Fruit fly (Drosophila melanogaster) Kc167 (cell line): ENCODE data around the gene Cpr65Au.

Experiments
- Myc ChIP-seq: fragments of >200 bp; optimal IDR thresholded peaks from 2 replicates; lab custom pipeline; 2017; ENCODE audit warnings: missing external identifiers
- Sin3A ChIP-seq: fragments of >200 bp; optimal IDR thresholded peaks from 2 replicates; lab custom pipeline; 2018; ENCODE audit warnings: missing external identifiers
- h ChIP-seq: fragments of >200 bp; optimal IDR thresholded peaks from 3 replicates; lab custom pipeline; 2018; ENCODE audit warnings: missing external identifiers
- insv ChIP-seq: fragments of >200 bp; optimal IDR thresholded peaks from 3 replicates; lab custom pipeline; 2018; ENCODE audit warnings: missing external identifiers
- psq ChIP-seq: fragments of >200 bp; optimal IDR thresholded peaks from 2 replicates; lab custom pipeline; 2017; ENCODE audit warnings: missing external identifiers
- ttk ChIP-seq: sonication (Bioruptor generic); optimal IDR thresholded peaks from 2 replicates; lab custom pipeline; 2017; ENCODE audit warnings: missing external identifiers

Gene Cpr65Au

DNA sequence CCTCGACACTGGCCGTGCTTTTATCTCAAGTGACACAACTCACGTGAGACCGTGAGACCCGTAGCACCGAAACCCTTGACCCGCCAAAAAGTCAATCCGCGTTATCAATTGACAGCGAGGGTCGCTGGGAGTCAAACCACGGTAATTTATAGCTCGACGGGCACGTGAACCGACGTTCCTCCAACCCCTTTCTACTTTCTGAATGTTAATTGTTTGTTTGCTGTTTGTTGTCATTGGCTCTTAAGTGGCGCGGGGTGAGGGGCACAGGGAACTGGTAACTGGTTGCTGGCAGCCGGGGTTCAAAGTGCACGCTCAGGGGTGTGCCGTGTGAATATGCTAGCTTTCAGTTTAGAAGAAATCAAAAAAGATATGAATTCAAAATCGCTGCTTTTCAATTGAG is 25.2 kb downstream of the Cpr65Au start:
- TF ChIP-seq Sin3A (lab: Kevin White, UChicago): no peak
- no peak for TF ChIP-seq psq
- no peak for TF ChIP-seq h (lab: Kevin White, UChicago)
- TF ChIP-seq insv (lab: Kevin White, UChicago): no peak
- TF ChIP-seq Myc (lab: Kevin White, UChicago): no peak
- no peak for TF ChIP-seq ttk (lab: Kevin White, UChicago)

DNA sequence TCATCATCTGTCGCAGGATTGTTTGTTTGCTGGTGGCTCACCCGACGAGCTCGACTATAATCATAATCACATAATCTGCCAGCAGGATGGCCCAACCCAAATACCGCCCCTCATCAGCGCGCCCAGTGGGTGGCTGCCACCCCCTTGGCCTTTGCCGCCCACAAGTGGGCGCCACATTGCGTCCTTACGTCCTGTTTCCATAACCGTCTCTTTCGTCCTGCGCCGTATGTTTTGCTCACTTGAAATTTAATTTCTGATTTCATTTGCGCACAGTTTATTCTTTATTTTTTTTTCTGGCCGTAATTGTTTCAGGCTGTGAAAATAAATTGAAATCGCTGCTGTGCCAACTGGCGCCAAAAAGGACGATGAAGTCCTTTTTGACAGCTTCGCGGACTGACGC is 26.5 kb downstream of the Cpr65Au start:
- TF ChIP-seq psq (no peak), insv (lab: Kevin White, UChicago) (no peak), Sin3A (lab: Kevin White, UChicago) (no peak), ttk (lab: Kevin White, UChicago) (no peak), h (lab: Kevin White, UChicago) (no peak), Myc (lab: Kevin White, UChicago) (no peak)

DNA sequence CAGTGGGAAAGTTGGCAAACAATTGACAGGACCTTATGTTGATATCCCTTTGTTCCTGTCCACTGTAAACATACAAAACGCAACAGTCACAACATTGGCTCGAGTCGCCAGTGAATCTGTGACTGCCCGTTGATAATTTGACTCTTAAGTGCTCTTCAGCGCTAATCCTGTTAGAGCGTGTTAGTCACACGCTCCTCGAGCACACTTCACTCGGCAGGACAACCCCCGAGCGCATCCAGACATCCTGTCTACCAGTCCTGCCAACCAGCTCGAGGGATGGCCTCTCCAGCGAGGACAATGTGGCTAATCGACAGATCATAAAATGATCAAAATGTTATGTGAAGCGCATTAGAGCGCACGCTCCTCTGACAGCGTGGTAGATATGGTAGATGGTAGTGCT is 27.4 kb downstream of the Cpr65Au start:
- TF ChIP-seq h (lab: Kevin White, UChicago) (no peak), psq (no peak), ttk (lab: Kevin White, UChicago) (no peak), Myc (lab: Kevin White, UChicago) (no peak), insv (lab: Kevin White, UChicago) (no peak), Sin3A (lab: Kevin White, UChicago) (no peak)

DNA sequence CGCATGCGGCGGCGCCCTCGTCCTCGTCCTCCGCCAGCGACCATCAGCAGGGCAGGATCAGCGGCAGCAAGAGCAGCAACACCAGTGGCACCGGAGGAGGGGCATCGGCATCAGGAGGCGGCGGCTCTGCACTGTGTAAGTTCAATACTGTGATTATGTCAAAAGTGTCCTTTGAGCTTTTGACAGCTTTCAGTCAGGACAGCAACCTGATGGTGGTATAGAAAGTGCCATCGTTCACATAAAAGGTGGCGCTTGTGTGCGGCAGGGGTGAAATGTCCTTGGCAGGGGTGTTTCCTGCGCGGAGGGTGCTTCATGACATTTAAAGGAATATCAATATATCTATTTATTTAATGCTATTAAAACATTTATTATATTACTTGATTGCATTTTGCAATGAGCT is 28.3 kb downstream of the Cpr65Au start:
- TF ChIP-seq h (lab: Kevin White, UChicago): no peak
- no peak for TF ChIP-seq insv (lab: Kevin White, UChicago)
- no peak for TF ChIP-seq Sin3A (lab: Kevin White, UChicago)
- TF ChIP-seq Myc (lab: Kevin White, UChicago): no peak
- TF ChIP-seq psq: no peak
- TF ChIP-seq ttk (lab: Kevin White, UChicago): no peak

DNA sequence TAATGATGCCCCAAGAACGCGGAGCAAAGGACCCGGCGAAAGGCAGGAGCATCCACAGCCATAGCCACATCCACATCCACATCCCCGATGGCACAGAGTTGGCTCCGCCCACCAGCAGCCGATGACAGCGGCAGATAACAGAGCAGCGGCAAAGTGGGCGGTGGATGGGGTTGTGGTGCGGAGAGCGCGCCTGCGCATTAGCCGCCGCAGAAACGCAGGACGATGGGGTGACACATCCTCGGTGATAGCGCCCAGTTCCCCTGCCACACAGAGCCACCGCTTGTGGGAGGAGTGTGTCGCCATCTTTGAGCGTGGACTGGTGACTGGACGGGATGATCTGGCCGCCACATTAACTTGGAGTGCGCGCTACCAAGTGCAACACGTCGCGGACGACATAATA is 34.6 kb downstream of the Cpr65Au start, which contains the start of gene Ets65A:
Gene Ets65A, plus strand, starts transcription at position 348 of the 400 bp plus-strand sequence.
- TF ChIP-seq psq (no peak), insv (lab: Kevin White, UChicago) (no peak), h (lab: Kevin White, UChicago) (no peak)

DNA sequence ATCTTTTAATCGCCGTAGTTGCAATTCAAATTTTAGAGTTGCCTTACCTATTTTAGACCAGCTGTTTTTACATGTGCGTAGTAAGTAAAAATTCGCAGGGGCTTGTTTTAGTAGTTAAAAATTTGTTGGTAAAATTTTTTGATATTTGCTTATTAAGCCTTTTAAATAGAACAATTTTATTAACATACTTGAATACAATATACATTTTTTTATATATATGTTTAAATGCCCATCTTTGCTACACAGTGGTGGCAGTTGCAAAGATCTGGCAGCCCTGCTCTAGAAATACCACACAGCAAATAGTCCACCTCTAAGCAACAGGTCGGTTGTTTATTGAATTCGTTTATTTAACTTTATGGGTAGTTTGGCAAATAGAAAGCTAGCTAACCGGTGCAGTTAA is 37.2 kb downstream of the Cpr65Au start, which contains the start of the genes CG10467 and loj:
Gene CG10467, minus strand, starts transcription at position 51 of the 400 bp plus-strand sequence.
Gene loj, plus strand, starts transcription at position 291 of the 400 bp plus-strand sequence.
- TF ChIP-seq h (lab: Kevin White, UChicago): no peak
- no peak for TF ChIP-seq Sin3A (lab: Kevin White, UChicago)
- TF ChIP-seq ttk (lab: Kevin White, UChicago): no peak

DNA sequence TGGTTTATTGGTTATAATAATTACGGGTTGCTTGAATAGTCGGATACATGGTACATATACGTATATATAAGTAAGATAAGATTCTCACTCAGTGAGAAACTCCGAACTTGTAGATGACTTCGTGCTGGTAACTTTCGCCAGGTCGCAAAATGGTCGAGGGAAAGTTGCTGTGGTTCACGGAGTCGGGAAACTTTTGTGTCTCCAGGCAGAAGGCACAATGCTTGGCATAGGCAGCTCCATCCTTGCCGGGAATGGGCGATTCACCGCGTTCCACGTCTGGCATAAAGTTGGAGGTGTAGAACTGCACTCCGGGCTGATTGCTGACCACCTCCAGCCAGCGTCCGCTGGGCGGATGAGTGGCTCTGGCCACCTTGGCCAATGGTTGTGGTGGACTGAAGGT is 38.7 kb downstream of the Cpr65Au start, which contains the start of gene CG10469:
Gene CG10469, minus strand, starts transcription at position 101 of the 400 bp plus-strand sequence.
- TF ChIP-seq Myc (lab: Kevin White, UChicago) (no peak), insv (lab: Kevin White, UChicago) (no peak), psq (no peak)

DNA sequence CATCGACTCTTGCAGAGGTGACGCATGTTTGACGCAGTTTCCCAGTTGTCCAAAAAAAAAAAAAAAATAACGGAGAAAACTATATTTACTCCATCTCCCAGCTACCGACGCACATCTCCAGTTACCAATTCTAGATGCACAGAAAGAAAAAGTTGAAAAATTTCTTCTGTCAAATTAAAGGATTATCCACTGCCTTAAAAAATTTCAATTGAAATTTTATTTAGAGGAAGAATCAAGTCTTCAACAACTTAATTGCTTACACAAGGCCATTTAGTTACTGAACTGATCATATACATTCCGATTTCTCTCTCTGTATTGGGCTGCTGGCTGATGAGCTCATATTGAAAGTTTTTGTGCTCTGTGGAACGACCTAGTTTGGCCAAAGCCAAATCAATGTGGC is 45.9 kb downstream of the Cpr65Au start:
- TF ChIP-seq Sin3A (lab: Kevin White, UChicago) (no peak), h (lab: Kevin White, UChicago) (no peak), psq (no peak), ttk (lab: Kevin White, UChicago) (no peak), insv (lab: Kevin White, UChicago) (no peak), Myc (lab: Kevin White, UChicago) (no peak)

DNA sequence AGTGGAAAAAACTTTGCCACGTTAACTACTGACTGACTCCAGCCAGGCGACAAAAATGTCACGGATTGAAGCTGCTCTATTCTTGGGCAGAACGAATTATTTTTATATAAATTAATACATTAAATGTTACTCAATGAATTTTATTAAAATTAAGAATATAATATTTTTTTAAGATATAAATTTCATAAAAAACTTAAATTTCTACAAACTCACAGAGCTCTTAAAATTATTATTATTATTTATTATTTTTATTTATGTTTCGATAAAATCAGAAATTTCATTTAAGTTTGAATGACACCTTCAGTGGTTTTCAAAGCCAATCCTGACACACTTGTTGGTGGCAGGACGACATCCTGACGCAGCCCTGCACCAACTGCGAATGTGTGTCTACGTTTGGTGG is 46.8 kb downstream of the Cpr65Au start:
- TF ChIP-seq insv (lab: Kevin White, UChicago) (no peak), psq (no peak), Myc (lab: Kevin White, UChicago) (no peak), ttk (lab: Kevin White, UChicago) (no peak), Sin3A (lab: Kevin White, UChicago) (no peak), h (lab: Kevin White, UChicago) (no peak)

DNA sequence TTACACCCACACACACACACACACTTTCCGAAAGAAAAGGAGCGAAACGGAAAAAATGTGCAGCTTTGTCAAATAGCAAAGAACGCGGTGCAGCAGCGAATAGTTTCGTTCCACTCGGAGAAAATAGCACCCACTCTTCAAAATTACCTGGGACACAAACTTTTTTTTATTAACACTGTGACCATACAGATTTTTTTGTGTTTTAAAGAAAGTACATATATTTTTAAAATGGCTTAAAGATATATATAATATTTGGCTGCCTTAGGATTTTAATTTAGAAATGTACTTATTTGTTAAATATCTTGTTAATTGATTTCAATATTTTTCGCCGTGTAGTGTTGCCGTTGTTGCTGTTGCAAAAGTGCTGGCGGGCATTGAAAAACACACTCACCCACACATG is 47.5 kb downstream of the Cpr65Au start:
- TF ChIP-seq psq (no peak), Sin3A (lab: Kevin White, UChicago) (no peak), Myc (lab: Kevin White, UChicago) (no peak), insv (lab: Kevin White, UChicago) (no peak)

DNA sequence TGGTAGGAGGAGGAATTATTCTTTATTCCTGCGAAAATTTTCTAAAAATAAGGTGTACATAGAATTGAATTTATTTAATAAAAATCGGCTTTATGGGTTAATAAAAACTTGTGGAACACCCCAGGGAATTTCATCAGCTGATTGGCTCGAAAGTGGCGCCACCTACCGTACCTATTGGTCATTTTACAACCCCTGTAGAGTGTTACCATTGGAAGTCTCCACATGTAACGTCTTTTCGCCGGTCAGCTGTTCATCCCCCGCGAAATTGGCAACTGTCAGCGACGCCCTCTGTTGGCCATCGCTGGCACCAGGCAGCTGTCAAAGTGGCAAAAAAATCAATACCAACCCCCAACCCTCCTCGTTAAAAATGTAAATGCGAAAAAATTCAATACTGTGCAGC is 49.3 kb downstream of the Cpr65Au start, which contains the start of gene CG13293:
Gene CG13293, plus strand, starts transcription at position 323 of the 400 bp plus-strand sequence.
- no peak for TF ChIP-seq h (lab: Kevin White, UChicago)
